Worm (Caenorhabditis elegans) whole organism, mixed stage, embryonic: Measurements from ENCODE around the gene pro-1.

Experiments used
- bed-3 ChIP-seq: fragments of 200-800 bp; sonication (Bioruptor generic); optimal IDR thresholded peaks from 3 replicates; lab custom pipeline; 2018; ENCODE audit warnings: mild to moderate bottlenecking, missing genetic modification characterization, moderate library complexity, missing compliant biosample characterization
- blmp-1 ChIP-seq: fragments of 150-350 bp; optimal IDR thresholded peaks from 2 replicates; lab custom pipeline; 2014; ENCODE audit warnings: missing biosample characterization, missing genetic modification characterization
- ceh-39 ChIP-seq: fragments of 150-350 bp; optimal IDR thresholded peaks from 2 replicates; lab custom pipeline; 2014; ENCODE audit warnings: missing biosample characterization, missing genetic modification characterization
- ceh-43 ChIP-seq: fragments of 200-800 bp; sonication (Bioruptor generic); optimal IDR thresholded peaks from 2 replicates; lab custom pipeline; 2018; ENCODE audit warnings: mild to moderate bottlenecking, missing genetic modification characterization, moderate library complexity, missing compliant biosample characterization
- ceh-83 ChIP-seq: fragments of 200-800 bp; sonication (Bioruptor generic); optimal IDR thresholded peaks from 2 replicates; lab custom pipeline; 2018; ENCODE audit warnings: mild to moderate bottlenecking, missing genetic modification characterization, missing compliant biosample characterization
- ces-1 ChIP-seq: fragments of 150-350 bp; optimal IDR thresholded peaks from 2 replicates; lab custom pipeline; 2014; ENCODE audit warnings: missing biosample characterization, missing genetic modification reagents, missing genetic modification characterization
- cnd-1 ChIP-seq: fragments of 200-800 bp; sonication (Bioruptor generic); optimal IDR thresholded peaks from 2 replicates; lab custom pipeline; 2018; ENCODE audit warnings: mild to moderate bottlenecking, missing genetic modification characterization, missing compliant biosample characterization
- drap-1 ChIP-seq: fragments of 200-800 bp; sonication (Bioruptor generic); optimal IDR thresholded peaks from 3 replicates; lab custom pipeline; 2018; ENCODE audit warnings: mild to moderate bottlenecking, missing genetic modification characterization, missing compliant biosample characterization
- elt-1 ChIP-seq: sonication (generic microtip); optimal IDR thresholded peaks from 2 replicates; lab custom pipeline; 2017; ENCODE audit warnings: missing genetic modification characterization, mild to moderate bottlenecking, missing compliant biosample characterization, antibody characterized with exemption, moderate library complexity, borderline replicate concordance; ENCODE audit not compliant: insufficient read depth
- elt-3 ChIP-seq: fragments of 150-350 bp; optimal IDR thresholded peaks from 2 replicates; lab custom pipeline; 2014; ENCODE audit warnings: missing biosample characterization, missing genetic modification characterization
- flh-1 ChIP-seq: fragments of 200-800 bp; sonication (Bioruptor generic); optimal IDR thresholded peaks from 2 replicates; lab custom pipeline; 2018; ENCODE audit warnings: mild to moderate bottlenecking, missing genetic modification characterization, moderate library complexity, missing compliant biosample characterization
- ham-2 ChIP-seq: fragments of 200-800 bp; sonication (Bioruptor generic); optimal IDR thresholded peaks from 2 replicates; lab custom pipeline; 2018; ENCODE audit warnings: mild to moderate bottlenecking, missing genetic modification characterization, missing compliant biosample characterization
- hlh-1 ChIP-seq: fragments of 150-350 bp; optimal IDR thresholded peaks from 2 replicates; lab custom pipeline; 2014; ENCODE audit warnings: missing biosample characterization, missing genetic modification reagents, missing genetic modification characterization
- lin-13 ChIP-seq: fragments of 150-350 bp; optimal IDR thresholded peaks from 2 replicates; lab custom pipeline; 2014; ENCODE audit warnings: missing biosample characterization, missing genetic modification characterization
- lin-32 ChIP-seq: fragments of 200-800 bp; sonication (Bioruptor generic); optimal IDR thresholded peaks from 2 replicates; lab custom pipeline; 2018; ENCODE audit warnings: mild to moderate bottlenecking, missing genetic modification characterization, missing compliant biosample characterization
- lsy-2 ChIP-seq: fragments of 150-350 bp; optimal IDR thresholded peaks from 2 replicates; lab custom pipeline; 2014; ENCODE audit warnings: missing biosample characterization, missing genetic modification characterization
- mep-1 ChIP-seq: fragments of 150-350 bp; optimal IDR thresholded peaks from 2 replicates; lab custom pipeline; 2017; ENCODE audit warnings: missing biosample characterization, missing genetic modification reagents, missing genetic modification characterization, inconsistent platforms
- mls-2 ChIP-seq: sonication (generic microtip); optimal IDR thresholded peaks from 2 replicates; lab custom pipeline; 2016; ENCODE audit warnings: mild to moderate bottlenecking, missing genetic modification characterization, moderate library complexity, missing compliant biosample characterization
- nhr-12 ChIP-seq: fragments of 150-350 bp; optimal IDR thresholded peaks from 2 replicates; lab custom pipeline; 2014; ENCODE audit warnings: missing biosample characterization, missing genetic modification characterization
- nhr-2 ChIP-seq: fragments of 150-350 bp; optimal IDR thresholded peaks from 2 replicates; lab custom pipeline; 2014; ENCODE audit warnings: missing biosample characterization, missing genetic modification characterization
- nhr-237 ChIP-seq: fragments of 150-350 bp; optimal IDR thresholded peaks from 2 replicates; lab custom pipeline; 2014; ENCODE audit warnings: missing biosample characterization, missing genetic modification characterization
- nhr-28 ChIP-seq: fragments of 150-350 bp; optimal IDR thresholded peaks from 2 replicates; lab custom pipeline; 2014; ENCODE audit warnings: missing biosample characterization, missing genetic modification characterization
- sem-2 ChIP-seq: fragments of 200-800 bp; sonication (Bioruptor generic); optimal IDR thresholded peaks from 2 replicates; lab custom pipeline; 2018; ENCODE audit warnings: mild to moderate bottlenecking, missing genetic modification characterization, missing compliant biosample characterization
- snpc-4 ChIP-seq: fragments of 150-350 bp; optimal IDR thresholded peaks from 2 replicates; lab custom pipeline; 2014; ENCODE audit warnings: missing biosample characterization, missing genetic modification characterization
- sptf-1 ChIP-seq: sonication (generic microtip); optimal IDR thresholded peaks from 2 replicates; lab custom pipeline; 2017; ENCODE audit warnings: mild to moderate bottlenecking, missing genetic modification characterization, moderate library complexity, missing compliant biosample characterization
- unc-120 ChIP-seq: sonication (generic microtip); optimal IDR thresholded peaks from 2 replicates; lab custom pipeline; 2017; ENCODE audit warnings: missing genetic modification characterization, missing compliant biosample characterization; ENCODE audit not compliant: poor library complexity, severe bottlenecking
- unc-39 ChIP-seq: fragments of 150-350 bp; optimal IDR thresholded peaks from 2 replicates; lab custom pipeline; 2014; ENCODE audit warnings: missing biosample characterization, missing genetic modification characterization
- unc-62 ChIP-seq: fragments of 150-350 bp; optimal IDR thresholded peaks from 2 replicates; lab custom pipeline; 2014; ENCODE audit warnings: missing biosample characterization, missing genetic modification reagents, missing genetic modification characterization
- zip-8 ChIP-seq: fragments of 150-350 bp; optimal IDR thresholded peaks from 2 replicates; lab custom pipeline; 2014; ENCODE audit warnings: missing biosample characterization, missing genetic modification characterization
- ztf-11 ChIP-seq: fragments of 150-350 bp; optimal IDR thresholded peaks from 2 replicates; lab custom pipeline; 2014; ENCODE audit warnings: missing biosample characterization, missing genetic modification characterization

The pro-1 gene

DNA sequence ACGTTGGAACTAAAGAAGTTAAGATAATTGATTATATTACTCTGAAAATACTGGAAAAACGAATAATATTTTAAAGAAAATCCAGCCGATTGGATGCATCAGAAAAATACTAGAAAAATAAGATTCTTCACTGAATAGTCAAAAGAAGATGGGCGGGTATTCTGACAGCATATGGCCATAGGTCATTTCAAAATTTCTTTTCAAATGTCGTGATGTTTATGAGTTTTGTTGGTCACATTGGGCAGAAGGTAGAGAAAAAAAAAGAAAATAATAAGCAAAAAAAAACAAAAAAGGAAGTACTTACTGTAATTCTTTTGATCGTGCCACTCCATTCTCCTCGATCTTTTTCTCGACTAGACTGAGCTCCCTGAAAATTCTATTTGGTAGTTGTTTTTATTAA is 18.2 kb downstream of the pro-1 start, which contains the start of gene F59B10.5:
Gene F59B10.5 (minus strand): TSS at position 101 of the 400 bp plus-strand sequence.
- TF ChIP-seq lsy-2 (tag; lab: Kevin White, UChicago) (no peak), snpc-4 (no peak), lin-32 (GFP tag; lab: Kevin White, UChicago) (no peak), sptf-1 (tag; lab: Kevin White, UChicago) (no peak), ces-1 (no peak), elt-1 (tag; lab: Kevin White, UChicago) (no peak), nhr-28 (tag; lab: Kevin White, UChicago) (no peak), zip-8 (tag; lab: Kevin White, UChicago) (no peak), flh-1 (GFP tag; lab: Kevin White, UChicago) (no peak), unc-39 (no peak), cnd-1 (tag; lab: Kevin White, UChicago) (no peak), ztf-11 (tag; lab: Kevin White, UChicago) (no peak), ceh-39 (tag; lab: Kevin White, UChicago) (no peak), nhr-12 (tag; lab: Kevin White, UChicago) (no peak), lin-13 (tag; lab: Kevin White, UChicago) (no peak), ceh-83 (GFP tag; lab: Kevin White, UChicago) (no peak), mep-1 (tag; lab: Kevin White, UChicago) (no peak), ceh-43 (GFP tag; lab: Kevin White, UChicago) (no peak)

DNA sequence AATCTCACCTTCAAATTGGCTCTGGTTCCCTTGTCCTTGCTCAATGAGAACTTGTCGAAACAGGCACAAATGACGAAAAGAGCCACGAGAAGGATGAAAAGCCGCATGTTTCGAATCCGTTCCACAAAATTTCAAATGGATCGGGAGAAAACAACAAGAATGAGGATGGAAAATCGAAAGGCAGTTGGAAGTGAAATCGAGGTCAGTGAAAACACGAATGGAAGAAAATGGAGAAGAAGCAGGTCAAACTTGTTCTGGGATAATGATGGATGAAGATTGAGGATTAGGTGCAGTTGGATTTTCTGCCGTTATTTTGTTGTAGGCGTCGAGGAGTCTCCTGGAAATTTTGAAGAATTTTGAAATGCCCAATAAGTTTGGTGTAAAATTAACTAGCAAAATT is 18.8 kb downstream of the pro-1 start:
- TF ChIP-seq elt-3 (no peak), nhr-237 (tag; lab: Kevin White, UChicago) (no peak), snpc-4 (no peak), ztf-11 (tag; lab: Kevin White, UChicago) (no peak), nhr-28 (tag; lab: Kevin White, UChicago) (no peak), mep-1 (tag; lab: Kevin White, UChicago) (no peak), sem-2 (GFP tag; lab: Kevin White, UChicago) (no peak), unc-39 (no peak), bed-3 (no peak), blmp-1 (no peak), ceh-43 (GFP tag; lab: Kevin White, UChicago) (no peak), ceh-83 (GFP tag; lab: Kevin White, UChicago) (no peak), hlh-1 (tag; lab: Kevin White, UChicago) (no peak), unc-62 (GFP tag; lab: Kevin White, UChicago) (no peak)

DNA sequence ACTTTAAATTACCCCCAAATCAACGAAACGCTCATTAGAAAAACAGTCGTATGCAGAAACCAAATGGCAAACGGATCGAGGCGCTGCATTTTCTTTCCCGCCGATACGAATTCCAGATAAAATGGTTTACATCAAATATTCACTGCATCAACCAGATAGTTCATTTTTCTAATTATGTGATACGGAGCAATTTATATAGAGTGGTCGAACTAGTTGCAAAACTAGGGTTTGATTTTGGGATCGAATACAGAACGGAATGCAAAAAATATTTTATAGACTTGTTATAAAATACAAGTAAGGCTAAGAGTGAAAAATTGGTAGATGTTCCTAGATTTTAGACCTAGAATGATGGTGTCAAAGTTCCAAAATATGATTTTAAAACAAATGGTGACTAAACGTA is 21.9 kb downstream of the pro-1 start:
- no peak for TF ChIP-seq nhr-28 (tag; lab: Kevin White, UChicago)
- no peak for TF ChIP-seq elt-3
- TF ChIP-seq ceh-39 (tag; lab: Kevin White, UChicago), result no peak
- TF ChIP-seq ceh-43 (GFP tag; lab: Kevin White, UChicago), result no peak
- TF ChIP-seq ceh-83 (GFP tag; lab: Kevin White, UChicago), result no peak
- TF ChIP-seq lin-32 (GFP tag; lab: Kevin White, UChicago), result no peak
- no peak for TF ChIP-seq nhr-2 (tag; lab: Kevin White, UChicago)
- no peak for TF ChIP-seq blmp-1
- TF ChIP-seq unc-120 (tag; lab: Kevin White, UChicago), result no peak
- no peak for TF ChIP-seq nhr-12 (tag; lab: Kevin White, UChicago)
- TF ChIP-seq ces-1, result no peak
- TF ChIP-seq flh-1 (GFP tag; lab: Kevin White, UChicago), result no peak
- no peak for TF ChIP-seq mep-1 (tag; lab: Kevin White, UChicago)
- no peak for TF ChIP-seq sem-2 (GFP tag; lab: Kevin White, UChicago)

DNA sequence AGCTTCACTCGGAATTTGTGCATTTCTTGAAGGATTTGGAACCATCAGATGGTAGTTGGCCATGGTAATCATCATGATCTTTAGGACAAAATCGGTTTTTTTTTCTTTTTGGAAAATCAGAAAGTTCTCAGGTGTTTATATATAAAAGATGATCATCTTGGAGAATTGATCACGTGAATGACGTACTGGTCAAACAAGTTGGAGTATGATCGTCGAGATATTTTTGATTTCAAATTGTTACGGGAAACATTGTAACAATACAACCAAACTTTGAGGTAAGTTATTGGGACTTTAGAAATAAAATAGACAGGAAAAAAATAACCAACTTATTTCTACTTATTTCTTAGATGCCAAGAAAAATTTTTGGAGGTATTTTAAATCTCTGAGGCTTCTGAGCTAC is 22.8 kb downstream of the pro-1 start, which contains the start of gene F59B10.4:
Gene F59B10.4 (minus strand): TSS at position 101 of the 400 bp plus-strand sequence.
- TF ChIP-seq ham-2 (GFP tag; lab: Kevin White, UChicago) (no peak), elt-1 (tag; lab: Kevin White, UChicago) (no peak)

DNA sequence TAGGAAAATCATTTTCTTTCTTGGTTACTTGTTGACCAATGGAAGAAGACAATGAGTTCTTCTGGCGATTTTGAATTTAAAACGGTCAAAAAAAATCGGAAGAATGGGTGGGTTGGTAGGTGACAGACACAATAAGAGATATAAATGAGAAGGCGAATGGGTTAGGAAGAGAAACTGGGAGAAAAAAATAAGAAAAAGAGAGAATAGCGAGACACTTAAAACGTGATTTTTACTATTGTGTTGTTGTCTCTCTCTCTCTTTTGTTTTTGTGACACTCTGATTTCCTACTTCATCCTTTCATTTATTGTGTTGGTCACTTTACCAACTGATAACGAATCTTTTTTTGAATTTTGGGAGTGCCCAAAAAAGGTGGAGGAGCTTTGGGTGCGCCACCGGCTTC is 25.4 kb downstream of the pro-1 start:
- TF ChIP-seq elt-3 (no peak), drap-1 (no peak), ztf-11 (tag; lab: Kevin White, UChicago) (no peak), ceh-39 (tag; lab: Kevin White, UChicago) (no peak), mls-2 (tag; lab: Kevin White, UChicago) (no peak)
